Fruit fly (Drosophila melanogaster) whole organism, embryonic: ENCODE measurements around the gene eIF2alpha.

Experiments
- Antp ChIP-seq: fragments of 200-800 bp; sonication (Bioruptor generic); optimal IDR thresholded peaks from 3 replicates; lab custom pipeline; 2016; ENCODE audit warnings: missing biosample characterization, missing genetic modification characterization
- Bteb2 ChIP-seq: fragments of 200-800 bp; sonication (Bioruptor generic); optimal IDR thresholded peaks from 2 replicates; lab custom pipeline; 2016; ENCODE audit warnings: missing biosample characterization, missing genetic modification characterization
- CG10274 ChIP-seq: fragments of 200-800 bp; sonication (Bioruptor generic); optimal IDR thresholded peaks from 3 replicates; lab custom pipeline; 2017; ENCODE audit warnings: missing biosample characterization, mild to moderate bottlenecking, missing genetic modification characterization
- CG10321 ChIP-seq: fragments of 200-800 bp; sonication (Bioruptor generic); IDR thresholded peaks from 2 replicates; pipeline ENCODE4 v1.3.6; 2022; ENCODE audit warnings: missing biosample characterization, missing genetic modification characterization
- CG1233 ChIP-seq: fragments of 200-800 bp; sonication (Bioruptor generic); optimal IDR thresholded peaks from 4 replicates; lab custom pipeline; 2018; ENCODE audit warnings: missing biosample characterization, mild to moderate bottlenecking, missing genetic modification characterization
- CG14050 ChIP-seq: fragments of 200-800 bp; sonication (Bioruptor generic); IDR thresholded peaks from 3 replicates; pipeline ENCODE4 v1.3.6; 2022; ENCODE audit warnings: missing biosample characterization, missing genetic modification characterization
- CG14667 ChIP-seq: fragments of 200-800 bp; sonication (Bioruptor generic); IDR thresholded peaks from 2 replicates; pipeline ENCODE4 v1.3.6; 2022; ENCODE audit warnings: missing biosample characterization, missing genetic modification characterization
- CG14710 ChIP-seq: fragments of 200-800 bp; sonication (Bioruptor generic); optimal IDR thresholded peaks from 3 replicates; lab custom pipeline; 2019; ENCODE audit warnings: missing biosample characterization, mild to moderate bottlenecking, missing genetic modification characterization, moderate library complexity
- CG17186 ChIP-seq: fragments of 200-800 bp; sonication (Bioruptor generic); optimal IDR thresholded peaks from 3 replicates; lab custom pipeline; 2017; ENCODE audit warnings: missing biosample characterization, missing genetic modification reagents, missing genetic modification characterization
- CG17385 ChIP-seq: fragments of 200-800 bp; sonication (Bioruptor generic); optimal IDR thresholded peaks from 3 replicates; lab custom pipeline; 2018; ENCODE audit warnings: missing biosample characterization, mild to moderate bottlenecking, missing genetic modification characterization
- CG18764 ChIP-seq: fragments of 200-800 bp; sonication (Bioruptor generic); optimal IDR thresholded peaks from 3 replicates; lab custom pipeline; 2016; ENCODE audit warnings: missing biosample characterization, missing genetic modification characterization
- CG2875 ChIP-seq: fragments of 200-800 bp; sonication (Bioruptor generic); optimal IDR thresholded peaks from 2 replicates; lab custom pipeline; 2017; ENCODE audit warnings: missing biosample characterization, mild to moderate bottlenecking, missing genetic modification characterization, missing genetic modification reagents
- CG31365 ChIP-seq: fragments of 200-800 bp; sonication (Bioruptor generic); optimal IDR thresholded peaks from 2 replicates; lab custom pipeline; 2018; ENCODE audit warnings: missing biosample characterization, mild to moderate bottlenecking, missing genetic modification characterization
- CG34224 ChIP-seq: fragments of 200-800 bp; sonication (Bioruptor generic); IDR thresholded peaks from 3 replicates; pipeline ENCODE4 v1.3.6; 2022; ENCODE audit warnings: missing biosample characterization, missing genetic modification characterization; ENCODE audit not compliant: partially characterized antibody
- CG3838 ChIP-seq: fragments of 200-800 bp; sonication (Bioruptor generic); optimal IDR thresholded peaks from 3 replicates; lab custom pipeline; 2016; ENCODE audit warnings: missing biosample characterization, missing genetic modification characterization
- CG3995 ChIP-seq: fragments of 200-800 bp; sonication (Bioruptor generic); optimal IDR thresholded peaks from 3 replicates; lab custom pipeline; 2016; ENCODE audit warnings: missing biosample characterization, missing genetic modification characterization
- CG43689 ChIP-seq: fragments of 200-800 bp; sonication (Bioruptor generic); IDR thresholded peaks from 2 replicates; pipeline ENCODE4 v1.3.6; 2022; ENCODE audit warnings: missing biosample characterization, missing genetic modification characterization
- CG4404 ChIP-seq: fragments of 200-800 bp; sonication (Bioruptor generic); IDR thresholded peaks from 2 replicates; pipeline ENCODE4 v1.3.6; 2022; ENCODE audit warnings: missing biosample characterization, missing genetic modification characterization
- CG4617 ChIP-seq: fragments of 200-800 bp; sonication (Bioruptor generic); optimal IDR thresholded peaks from 3 replicates; lab custom pipeline; 2016; ENCODE audit warnings: missing biosample characterization, missing genetic modification characterization, borderline replicate concordance
- CG6765 ChIP-seq: fragments of 200-800 bp; sonication (Bioruptor generic); optimal IDR thresholded peaks from 3 replicates; lab custom pipeline; 2017; ENCODE audit warnings: missing biosample characterization, mild to moderate bottlenecking, missing genetic modification characterization
- CG6813 ChIP-seq: fragments of 200-800 bp; sonication (Bioruptor generic); optimal IDR thresholded peaks from 2 replicates; lab custom pipeline; 2017; ENCODE audit warnings: missing biosample characterization, missing genetic modification characterization, mild to moderate bottlenecking, moderate library complexity, missing genetic modification reagents
- CG7745 ChIP-seq: fragments of 200-800 bp; sonication (Bioruptor generic); optimal IDR thresholded peaks from 2 replicates; lab custom pipeline; 2018; ENCODE audit warnings: missing biosample characterization, mild to moderate bottlenecking, missing genetic modification characterization, moderate library complexity
- CG8765 ChIP-seq: fragments of 200-800 bp; sonication (Bioruptor generic); IDR thresholded peaks from 2 replicates; pipeline ENCODE4 v1.3.6; 2022; ENCODE audit warnings: missing biosample characterization, missing genetic modification characterization
- CG9876 ChIP-seq: fragments of 200-800 bp; sonication (Bioruptor generic); optimal IDR thresholded peaks from 2 replicates; lab custom pipeline; 2016; ENCODE audit warnings: missing biosample characterization, missing genetic modification characterization
- CTCF ChIP-seq: fragments of 200-800 bp; sonication (Bioruptor generic); optimal IDR thresholded peaks from 2 replicates; lab custom pipeline; 2017; ENCODE audit warnings: missing biosample characterization, mild to moderate bottlenecking, missing genetic modification characterization, moderate library complexity
- CkIIα-i1 ChIP-seq: fragments of 200-800 bp; sonication (Bioruptor generic); IDR thresholded peaks from 2 replicates; pipeline ENCODE4 v1.3.6; 2022; ENCODE audit warnings: missing biosample characterization, missing genetic modification characterization
- Ets65A ChIP-seq: fragments of 200-800 bp; sonication (Bioruptor generic); peaks from one replicate; lab custom pipeline; 2016; ENCODE audit warnings: missing biosample characterization, missing genetic modification characterization
- Hmx ChIP-seq: fragments of 200-800 bp; sonication (Bioruptor generic); optimal IDR thresholded peaks from 2 replicates; lab custom pipeline; 2016; ENCODE audit warnings: missing biosample characterization, missing genetic modification characterization
- Hr78 ChIP-seq, 2 experiments: fragments of 200-800 bp in 1 of 2; fragments of >200 bp in 1 of 2; sonication (Bioruptor generic) in 1 of 2; optimal IDR thresholded peaks; 2 replicates each; lab custom pipeline; 2017 to 2019; ENCODE audit warnings: missing biosample characterization in 2 of 2, missing genetic modification characterization in 2 of 2, mild to moderate bottlenecking in 1 of 2, moderate library complexity in 1 of 2
- Lpt ChIP-seq: fragments of >200 bp; optimal IDR thresholded peaks from 2 replicates; lab custom pipeline; 2018; ENCODE audit warnings: missing biosample characterization, missing genetic modification characterization
- Oli ChIP-seq: fragments of 200-800 bp; sonication (Bioruptor generic); optimal IDR thresholded peaks from 2 replicates; lab custom pipeline; 2018; ENCODE audit warnings: missing biosample characterization, mild to moderate bottlenecking, missing genetic modification characterization, moderate library complexity
- Opbp ChIP-seq: fragments of 200-800 bp; sonication (Bioruptor generic); IDR thresholded peaks from 3 replicates; pipeline ENCODE4 v1.3.6; 2022; ENCODE audit warnings: missing biosample characterization, missing genetic modification characterization; ENCODE audit not compliant: partially characterized antibody
- Rfx ChIP-seq: fragments of 200-800 bp; sonication (Bioruptor generic); IDR thresholded peaks from 2 replicates; pipeline ENCODE4 v1.3.6; 2022; ENCODE audit warnings: missing biosample characterization, missing genetic modification characterization
- Rx ChIP-seq: fragments of 200-800 bp; sonication (Bioruptor generic); IDR thresholded peaks from 2 replicates; pipeline ENCODE4 v1.3.6; 2022; ENCODE audit warnings: missing biosample characterization, missing genetic modification characterization
- TFAM ChIP-seq: fragments of 200-800 bp; sonication (Bioruptor generic); optimal IDR thresholded peaks from 2 replicates; lab custom pipeline; 2017; ENCODE audit warnings: missing biosample characterization, missing genetic modification characterization, inconsistent platforms
- ase ChIP-seq: fragments of 200-800 bp; sonication (Bioruptor generic); IDR thresholded peaks from 3 replicates; pipeline ENCODE4 v1.3.6; 2022; ENCODE audit warnings: missing biosample characterization, missing genetic modification characterization
- cas ChIP-seq: fragments of 200-800 bp; sonication (Bioruptor generic); IDR thresholded peaks from 2 replicates; pipeline ENCODE4 v1.3.6; 2022; ENCODE audit warnings: missing biosample characterization, missing genetic modification characterization
- eyg ChIP-seq: fragments of 200-800 bp; sonication (Bioruptor generic); optimal IDR thresholded peaks from 3 replicates; lab custom pipeline; 2016; ENCODE audit warnings: missing biosample characterization, missing genetic modification characterization
- fd64A ChIP-seq: fragments of 200-800 bp; sonication (Bioruptor generic); optimal IDR thresholded peaks from 3 replicates; lab custom pipeline; 2018; ENCODE audit warnings: missing biosample characterization, mild to moderate bottlenecking, missing genetic modification characterization
- ftz-f1 ChIP-seq: fragments of 200-800 bp; sonication (Bioruptor generic); optimal IDR thresholded peaks from 2 replicates; lab custom pipeline; 2016; ENCODE audit warnings: missing biosample characterization, missing genetic modification characterization
- ham ChIP-seq: fragments of 200-800 bp; sonication (Bioruptor generic); IDR thresholded peaks from 2 replicates; pipeline ENCODE4 v1.3.6; 2022; ENCODE audit warnings: missing biosample characterization, missing genetic modification characterization
- org-1 ChIP-seq: fragments of 200-800 bp; sonication (Bioruptor generic); optimal IDR thresholded peaks from 2 replicates; lab custom pipeline; 2017; ENCODE audit warnings: missing biosample characterization, missing genetic modification characterization
- phol ChIP-seq: fragments of 200-800 bp; sonication (Bioruptor generic); optimal IDR thresholded peaks from 3 replicates; lab custom pipeline; 2018; ENCODE audit warnings: missing biosample characterization, mild to moderate bottlenecking, missing genetic modification characterization, moderate library complexity
- psq ChIP-seq: fragments of 200-800 bp; sonication (Bioruptor generic); optimal IDR thresholded peaks from 2 replicates; lab custom pipeline; 2017; ENCODE audit warnings: missing biosample characterization, missing genetic modification characterization
- sd ChIP-seq: fragments of 200-800 bp; sonication (Bioruptor generic); optimal IDR thresholded peaks from 3 replicates; lab custom pipeline; 2018; ENCODE audit warnings: missing biosample characterization, mild to moderate bottlenecking, missing genetic modification characterization, moderate library complexity
- shn ChIP-seq: fragments of 200-800 bp; sonication (Bioruptor generic); optimal IDR thresholded peaks from 3 replicates; lab custom pipeline; 2016; ENCODE audit warnings: missing biosample characterization, missing genetic modification characterization
- slou ChIP-seq: fragments of 200-800 bp; sonication (Bioruptor generic); optimal IDR thresholded peaks from 3 replicates; lab custom pipeline; 2016; ENCODE audit warnings: missing biosample characterization, missing genetic modification characterization
- tna ChIP-seq: fragments of 200-800 bp; sonication (Bioruptor generic); IDR thresholded peaks from 2 replicates; pipeline ENCODE4 v1.3.6; 2022; ENCODE audit warnings: missing biosample characterization, missing genetic modification characterization; ENCODE audit not compliant: partially characterized antibody
- unpg ChIP-seq: fragments of 200-800 bp; sonication (Bioruptor generic); optimal IDR thresholded peaks from 3 replicates; lab custom pipeline; 2018; ENCODE audit warnings: missing biosample characterization, mild to moderate bottlenecking, missing genetic modification characterization, moderate library complexity
- vfl ChIP-seq: fragments of 200-800 bp; sonication (Bioruptor generic); optimal IDR thresholded peaks from 2 replicates; lab custom pipeline; 2016; ENCODE audit warnings: missing biosample characterization, missing genetic modification characterization
- vnd ChIP-seq: fragments of 200-800 bp; sonication (Bioruptor generic); IDR thresholded peaks from 3 replicates; pipeline ENCODE4 v1.3.6; 2022; ENCODE audit warnings: missing biosample characterization, missing genetic modification characterization; ENCODE audit not compliant: partially characterized antibody
- wor ChIP-seq: fragments of 200-800 bp; sonication (Bioruptor generic); IDR thresholded peaks from 2 replicates; pipeline ENCODE4 v1.3.6; 2022; ENCODE audit warnings: missing biosample characterization, missing genetic modification characterization
- zfh2 ChIP-seq: fragments of 200-800 bp; sonication (Bioruptor generic); optimal IDR thresholded peaks from 2 replicates; lab custom pipeline; 2016; ENCODE audit warnings: missing biosample characterization, missing genetic modification characterization

Gene eIF2alpha

dm6 chrX:16446769-16447168, at the start of gene eIF2alpha (continued):
- no peak for TF ChIP-seq Rx (GFP tag; lab: Robert Waterston, UW)
- peak; percentile 94 for TF ChIP-seq CG17385 (GFP tag; lab: Kevin White, UChicago)
- TF ChIP-seq CG10321 (GFP tag; lab: Robert Waterston, UW) = no peak
- TF ChIP-seq CG34224 = peak; percentile 70
- TF ChIP-seq CG7745 (tag; lab: Kevin White, UChicago) = no peak
- TF ChIP-seq CG4404 (GFP tag; lab: Robert Waterston, UW) = no peak
- TF ChIP-seq psq (GFP tag; lab: Kevin White, UChicago) = no peak
- no peak for TF ChIP-seq Oli (tag; lab: Kevin White, UChicago)
- TF ChIP-seq CG14050 (GFP tag; lab: Robert Waterston, UW) = no peak
- no peak for TF ChIP-seq CG1233
- peak; percentile 69 for TF ChIP-seq ftz-f1 (GFP tag; lab: Kevin White, UChicago)
- no peak for TF ChIP-seq Ets65A (GFP tag; lab: Kevin White, UChicago)
- no peak for TF ChIP-seq Bteb2 (GFP tag; lab: Kevin White, UChicago)
- no peak for TF ChIP-seq slou (GFP tag; lab: Kevin White, UChicago)
- TF ChIP-seq CG6765 (GFP tag; lab: Kevin White, UChicago) = no peak
- peak; percentile 53 for TF ChIP-seq CG3995 (GFP tag; lab: Kevin White, UChicago)
- TF ChIP-seq sd = no peak
- TF ChIP-seq org-1 = no peak
- no peak for TF ChIP-seq CG31365 (tag; lab: Kevin White, UChicago)
- TF ChIP-seq CG14667 (GFP tag; lab: Robert Waterston, UW) = no peak
- TF ChIP-seq CG14710 (tag; lab: Kevin White, UChicago) = peak; percentile 98
- no peak for TF ChIP-seq vfl (GFP tag; lab: Kevin White, UChicago)
- TF ChIP-seq unpg (GFP tag; lab: Kevin White, UChicago) = no peak
- TF ChIP-seq Hr78 (GFP tag; optimal IDR thresholded peaks at IDR 0.05; lab: Kevin White, UChicago) = no peak
- no peak for TF ChIP-seq CG3838 (GFP tag; lab: Kevin White, UChicago)
- TF ChIP-seq CG6813 (GFP tag; lab: Kevin White, UChicago) = no peak
- no peak for TF ChIP-seq CG43689 (GFP tag; lab: Robert Waterston, UW)
- TF ChIP-seq CG10274 (GFP tag; lab: Kevin White, UChicago) = no peak
- no peak for TF ChIP-seq CG2875 (GFP tag; lab: Kevin White, UChicago)
- peak; percentile 58 for TF ChIP-seq CG4617
- TF ChIP-seq fd64A (GFP tag; lab: Kevin White, UChicago) = no peak
- no peak for TF ChIP-seq cas (GFP tag; lab: Robert Waterston, UW)
- TF ChIP-seq CTCF (GFP tag; lab: Kevin White, UChicago) = no peak
- TF ChIP-seq ham (GFP tag; lab: Robert Waterston, UW) = no peak
- no peak for TF ChIP-seq Antp
- TF ChIP-seq CG8765 (GFP tag; lab: Robert Waterston, UW) = no peak
- TF ChIP-seq Hmx (GFP tag; lab: Kevin White, UChicago) = no peak
- peak; percentile 81 for TF ChIP-seq Opbp (GFP tag; lab: Robert Waterston, UW)
- TF ChIP-seq eyg (GFP tag; lab: Kevin White, UChicago) = no peak
- no peak for TF ChIP-seq Lpt (GFP tag; lab: Kevin White, UChicago)
- TF ChIP-seq Rfx (GFP tag; lab: Robert Waterston, UW) = no peak
- no peak for TF ChIP-seq shn (GFP tag; lab: Kevin White, UChicago)
- no peak for TF ChIP-seq ase
- TF ChIP-seq CG9876 (GFP tag; lab: Kevin White, UChicago) = no peak
- peak; percentile 57 for TF ChIP-seq CG17186 (GFP tag; lab: Kevin White, UChicago)
- peak; percentile 65 for TF ChIP-seq tna (GFP tag; lab: Robert Waterston, UW)
- TF ChIP-seq TFAM = no peak
- no peak for TF ChIP-seq zfh2 (GFP tag; lab: Kevin White, UChicago)
- no peak for TF ChIP-seq CG18764 (GFP tag; lab: Kevin White, UChicago)
- TF ChIP-seq phol (tag; lab: Kevin White, UChicago) = peak; percentile 19
- TF ChIP-seq wor (GFP tag; lab: Robert Waterston, UW) = no peak
- peak; percentile 72; the same call in 2 of the 3 replicates for TF ChIP-seq vnd (GFP tag; lab: Robert Waterston, UW)
- TF ChIP-seq CkIIα-i1 = no peak
